Worm (Caenorhabditis elegans) whole organism, L1 larva: ENCODE data around the gene C01G10.4.

ENCODE experiments used
- aly-2 ChIP-seq: fragments of 150-350 bp; optimal IDR thresholded peaks from 2 replicates; lab custom pipeline; 2014; ENCODE audit warnings: missing biosample characterization, missing genetic modification characterization
- nhr-12 ChIP-seq: sonication (generic microtip); optimal IDR thresholded peaks from 2 replicates; lab custom pipeline; 2017; ENCODE audit warnings: missing biosample characterization, missing genetic modification characterization

- TF ChIP-seq aly-2 (tag; lab: Kevin White, UChicago) (no peak), nhr-12 (tag; lab: Kevin White, UChicago) (no peak)
Observed at ce11 chrV:15048107-15048506, 41.4 kb upstream of the C01G10.4 start, which contains the start of gene sdc-3.
